Fruit fly (Drosophila melanogaster) whole organism, embryonic: Measurements from ENCODE around the gene CG32554.

Experiments
- Adf1 ChIP-seq: fragments of 200-800 bp; sonication (Bioruptor generic); IDR thresholded peaks from 2 replicates; pipeline ENCODE4 v1.3.6; 2022; ENCODE audit warnings: missing biosample characterization, missing genetic modification characterization
- Awh ChIP-seq: fragments of 200-800 bp; sonication (Bioruptor generic); IDR thresholded peaks from 2 replicates; pipeline ENCODE4, ENCODE4 v1.3.6; 2022; ENCODE audit warnings: missing biosample characterization, missing genetic modification characterization
- Blimp-1 ChIP-seq: fragments of 200-800 bp; sonication (Bioruptor generic); optimal IDR thresholded peaks from 3 replicates; lab custom pipeline; 2018; ENCODE audit warnings: missing biosample characterization, missing genetic modification characterization, mild to moderate bottlenecking, moderate library complexity, missing genetic modification reagents
- CG10321 ChIP-seq: fragments of 200-800 bp; sonication (Bioruptor generic); IDR thresholded peaks from 2 replicates; pipeline ENCODE4 v1.3.6; 2022; ENCODE audit warnings: missing biosample characterization, missing genetic modification characterization
- CG11504 ChIP-seq: fragments of 200-800 bp; sonication (Bioruptor generic); optimal IDR thresholded peaks from 3 replicates; lab custom pipeline; 2019; ENCODE audit warnings: missing biosample characterization, mild to moderate bottlenecking, missing genetic modification characterization, moderate library complexity
- CG12219 ChIP-seq: fragments of 200-800 bp; sonication (Bioruptor generic); optimal IDR thresholded peaks from 3 replicates; lab custom pipeline; 2018; ENCODE audit warnings: missing biosample characterization, mild to moderate bottlenecking, missing genetic modification characterization
- CG12769 ChIP-seq: fragments of 200-800 bp; sonication (Bioruptor generic); optimal IDR thresholded peaks from 2 replicates; lab custom pipeline; 2019; ENCODE audit warnings: missing biosample characterization, mild to moderate bottlenecking, missing genetic modification characterization, moderate library complexity
- CG14860 ChIP-seq: fragments of 200-800 bp; sonication (Bioruptor generic); IDR thresholded peaks from 3 replicates; pipeline ENCODE4 v1.3.6; 2022; ENCODE audit warnings: missing biosample characterization, missing genetic modification characterization; ENCODE audit not compliant: partially characterized antibody
- CG15479 ChIP-seq: fragments of 200-800 bp; sonication (Bioruptor generic); optimal IDR thresholded peaks from 3 replicates; lab custom pipeline; 2019; ENCODE audit warnings: missing biosample characterization, mild to moderate bottlenecking, missing genetic modification characterization, moderate library complexity
- CG17328 ChIP-seq: fragments of 200-800 bp; sonication (Bioruptor generic); IDR thresholded peaks from 2 replicates; pipeline ENCODE4 v1.3.6; 2022; ENCODE audit warnings: missing biosample characterization, missing genetic modification characterization
- CG17385 ChIP-seq: fragments of 200-800 bp; sonication (Bioruptor generic); optimal IDR thresholded peaks from 3 replicates; lab custom pipeline; 2018; ENCODE audit warnings: missing biosample characterization, mild to moderate bottlenecking, missing genetic modification characterization
- CG18599 ChIP-seq: fragments of 200-800 bp; sonication (Bioruptor generic); optimal IDR thresholded peaks from 3 replicates; lab custom pipeline; 2017; ENCODE audit warnings: missing biosample characterization, missing genetic modification characterization, mild to moderate bottlenecking, moderate library complexity, missing genetic modification reagents
- CG2199 ChIP-seq: fragments of 200-800 bp; sonication (Bioruptor generic); IDR thresholded peaks from 3 replicates; pipeline ENCODE4 v1.3.6; 2022; ENCODE audit warnings: missing biosample characterization, missing genetic modification characterization
- CG3281 ChIP-seq: fragments of 200-800 bp; sonication (Bioruptor generic); optimal IDR thresholded peaks from 3 replicates; lab custom pipeline; 2017; ENCODE audit warnings: missing biosample characterization, mild to moderate bottlenecking, missing genetic modification characterization
- CG6175 ChIP-seq: fragments of 200-800 bp; sonication (Bioruptor generic); IDR thresholded peaks from 3 replicates; pipeline ENCODE4 v1.3.6; 2022; ENCODE audit warnings: missing biosample characterization, missing genetic modification characterization
- Eip74EF ChIP-seq, 2 experiments: fragments of 200-800 bp in 1 of 2; fragments of >200 bp in 1 of 2; sonication (Bioruptor generic) in 1 of 2; optimal IDR thresholded peaks; 2 replicates each; lab custom pipeline; 2017 to 2019; ENCODE audit warnings: missing biosample characterization in 2 of 2, missing genetic modification characterization in 2 of 2, mild to moderate bottlenecking in 1 of 2, moderate library complexity in 1 of 2
- Ets97D ChIP-seq: fragments of 200-800 bp; sonication (Bioruptor generic); optimal IDR thresholded peaks from 3 replicates; lab custom pipeline; 2016; ENCODE audit warnings: missing biosample characterization, missing genetic modification characterization
- Hr3 ChIP-seq: fragments of 200-800 bp; sonication (Bioruptor generic); optimal IDR thresholded peaks from 3 replicates; lab custom pipeline; 2016; ENCODE audit warnings: missing biosample characterization, missing genetic modification characterization
- Hr78 ChIP-seq, 2 experiments: fragments of 200-800 bp in 1 of 2; fragments of >200 bp in 1 of 2; sonication (Bioruptor generic) in 1 of 2; optimal IDR thresholded peaks; 2 replicates each; lab custom pipeline; 2017 to 2019; ENCODE audit warnings: missing biosample characterization in 2 of 2, missing genetic modification characterization in 2 of 2, mild to moderate bottlenecking in 1 of 2, moderate library complexity in 1 of 2
- Med ChIP-seq: fragments of 200-800 bp; sonication (Bioruptor generic); peaks from one replicate; lab custom pipeline; 2016; ENCODE audit warnings: missing biosample characterization, missing genetic modification characterization, mild to moderate bottlenecking, inconsistent platforms, moderate library complexity
- NfI ChIP-seq: fragments of 200-800 bp; sonication (Bioruptor generic); optimal IDR thresholded peaks from 3 replicates; lab custom pipeline; 2018; ENCODE audit warnings: missing biosample characterization, mild to moderate bottlenecking, missing genetic modification characterization, moderate library complexity
- Poxn ChIP-seq: fragments of 200-800 bp; sonication (Bioruptor generic); IDR thresholded peaks from 2 replicates; pipeline ENCODE4 v1.3.6; 2022; ENCODE audit warnings: missing biosample characterization, missing genetic modification characterization
- aop ChIP-seq: fragments of 200-800 bp; sonication (Bioruptor generic); IDR thresholded peaks from 2 replicates; pipeline ENCODE4 v1.3.6; 2022; ENCODE audit warnings: missing biosample characterization, missing genetic modification characterization
- az2 ChIP-seq: fragments of 200-800 bp; sonication (Bioruptor generic); optimal IDR thresholded peaks from 3 replicates; lab custom pipeline; 2016; ENCODE audit warnings: missing biosample characterization, missing genetic modification characterization
- bsh ChIP-seq, 2 experiments: fragments of 200-800 bp; sonication (Bioruptor generic); optimal IDR thresholded peaks; 2 replicates each; lab custom pipeline; 2017 to 2018; ENCODE audit warnings: mild to moderate bottlenecking in 2 of 2, missing biosample characterization in 2 of 2, missing genetic modification characterization in 2 of 2, moderate library complexity in 1 of 2
- chinmo ChIP-seq: fragments of 200-800 bp; sonication (Bioruptor generic); IDR thresholded peaks from 4 replicates; pipeline ENCODE4 v1.3.6; 2022; ENCODE audit warnings: missing biosample characterization, missing genetic modification characterization; ENCODE audit not compliant: partially characterized antibody
- chm ChIP-seq: fragments of 200-800 bp; sonication (Bioruptor generic); IDR thresholded peaks from 2 replicates; pipeline ENCODE4 v1.3.6; 2022; ENCODE audit warnings: missing biosample characterization, missing genetic modification characterization
- crol ChIP-seq: fragments of 200-800 bp; sonication (Bioruptor generic); IDR thresholded peaks from 2 replicates; pipeline ENCODE4 v1.3.6; 2022; ENCODE audit warnings: missing biosample characterization, missing genetic modification characterization
- fru ChIP-seq: fragments of >200 bp; optimal IDR thresholded peaks from 2 replicates; lab custom pipeline; 2017
- gem ChIP-seq: fragments of 200-800 bp; sonication (Bioruptor generic); optimal IDR thresholded peaks from 2 replicates; lab custom pipeline; 2019; ENCODE audit warnings: missing biosample characterization, mild to moderate bottlenecking, missing genetic modification characterization, moderate library complexity
- grau ChIP-seq: fragments of 200-800 bp; optimal IDR thresholded peaks from 3 replicates; lab custom pipeline; 2019; ENCODE audit warnings: missing biosample characterization, mild to moderate bottlenecking, missing genetic modification characterization, moderate library complexity
- inv ChIP-seq: fragments of 200-800 bp; sonication (Bioruptor generic); IDR thresholded peaks from 2 replicates; pipeline ENCODE4 v1.3.6; 2022; ENCODE audit warnings: missing biosample characterization, missing genetic modification characterization; ENCODE audit not compliant: partially characterized antibody
- kni ChIP-seq: fragments of 200-800 bp; sonication (Bioruptor generic); optimal IDR thresholded peaks from 3 replicates; lab custom pipeline; 2017; ENCODE audit warnings: mild to moderate bottlenecking, missing biosample characterization, missing genetic modification reagents, missing genetic modification characterization
- lilli ChIP-seq: fragments of 200-800 bp; sonication (Bioruptor generic); optimal IDR thresholded peaks from 3 replicates; lab custom pipeline; 2016; ENCODE audit warnings: missing biosample characterization, missing genetic modification characterization
- pho ChIP-seq: fragments of 200-800 bp; sonication (Bioruptor generic); optimal IDR thresholded peaks from 2 replicates; lab custom pipeline; 2016; ENCODE audit warnings: missing biosample characterization, missing genetic modification characterization
- pros ChIP-seq: fragments of 200-800 bp; sonication (Bioruptor generic); optimal IDR thresholded peaks from 3 replicates; lab custom pipeline; 2019; ENCODE audit warnings: missing biosample characterization, mild to moderate bottlenecking, missing genetic modification characterization, moderate library complexity
- sd ChIP-seq: fragments of 200-800 bp; sonication (Bioruptor generic); optimal IDR thresholded peaks from 3 replicates; lab custom pipeline; 2018; ENCODE audit warnings: missing biosample characterization, mild to moderate bottlenecking, missing genetic modification characterization, moderate library complexity
- sens ChIP-seq: fragments of 200-800 bp; sonication (Bioruptor generic); peaks from one replicate; lab custom pipeline; 2016; ENCODE audit warnings: missing biosample characterization, missing genetic modification characterization
- sob ChIP-seq: fragments of 200-800 bp; sonication (Bioruptor generic); IDR thresholded peaks from 2 replicates; pipeline ENCODE4 v1.3.6; 2022; ENCODE audit warnings: missing biosample characterization, missing genetic modification characterization
- ssp ChIP-seq: fragments of 200-800 bp; sonication (Bioruptor generic); IDR thresholded peaks from 2 replicates; pipeline ENCODE4 v1.3.6; 2022; ENCODE audit warnings: missing biosample characterization, missing genetic modification characterization
- tio ChIP-seq: fragments of 200-800 bp; sonication (Bioruptor generic); optimal IDR thresholded peaks from 2 replicates; lab custom pipeline; 2017; ENCODE audit warnings: missing biosample characterization, missing genetic modification characterization, inconsistent platforms
- trem ChIP-seq: fragments of 200-800 bp; optimal IDR thresholded peaks from 3 replicates; lab custom pipeline; 2019; ENCODE audit warnings: missing biosample characterization, mild to moderate bottlenecking, missing genetic modification characterization, moderate library complexity
- tup ChIP-seq: fragments of 200-800 bp; sonication (Bioruptor generic); optimal IDR thresholded peaks from 2 replicates; lab custom pipeline; 2016; ENCODE audit warnings: missing biosample characterization, mild to moderate bottlenecking, missing genetic modification characterization, moderate library complexity
- vvl ChIP-seq: fragments of 200-800 bp; sonication (Bioruptor generic); IDR thresholded peaks from 2 replicates; pipeline ENCODE4 v1.3.6; 2022; ENCODE audit warnings: missing biosample characterization, missing genetic modification characterization
- z ChIP-seq: fragments of 200-800 bp; sonication (Bioruptor generic); IDR thresholded peaks from 3 replicates; pipeline ENCODE4 v1.3.6; 2022; ENCODE audit warnings: missing biosample characterization, missing genetic modification characterization
- zen ChIP-seq: fragments of 200-800 bp; sonication (Bioruptor generic); optimal IDR thresholded peaks from 3 replicates; lab custom pipeline; 2018; ENCODE audit warnings: missing biosample characterization, mild to moderate bottlenecking, missing genetic modification characterization, moderate library complexity
- zen2 ChIP-seq: fragments of 200-800 bp; sonication (Bioruptor generic); IDR thresholded peaks from 3 replicates; pipeline ENCODE4 v1.3.6; 2022; ENCODE audit warnings: missing biosample characterization, missing genetic modification characterization; ENCODE audit not compliant: partially characterized antibody

The CG32554 gene

DNA sequence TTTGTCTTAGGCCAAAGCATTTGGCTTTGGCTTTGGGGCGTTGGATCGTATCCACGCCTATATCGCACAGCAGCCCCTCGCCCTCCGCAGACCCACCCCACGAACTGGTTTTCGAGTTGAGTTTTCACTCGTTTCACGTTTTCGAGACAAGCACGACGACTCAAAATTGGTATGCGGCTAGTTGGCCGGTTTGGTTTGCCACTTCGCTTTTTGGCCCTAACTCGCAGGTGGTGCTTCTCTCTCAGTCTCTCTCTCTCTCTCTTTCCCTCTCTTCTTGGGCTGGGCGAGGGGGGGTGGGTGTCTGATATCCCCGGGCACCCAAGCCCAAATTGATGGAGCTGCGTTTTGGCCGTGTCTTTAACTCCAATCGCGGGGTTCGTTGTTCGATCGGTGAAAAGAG is 18.5 kb downstream of the CG32554 start (continued):
- TF ChIP-seq vvl (GFP tag; lab: Robert Waterston, UW): peak; percentile 13; the same call in 1 of the 2 replicates
- TF ChIP-seq Ets97D: no peak
- TF ChIP-seq Adf1 (GFP tag; lab: Robert Waterston, UW): no peak
- no peak for TF ChIP-seq zen2
- no peak for TF ChIP-seq aop (GFP tag; lab: Robert Waterston, UW)
- peak; percentile 37 for TF ChIP-seq CG12769 (tag; lab: Kevin White, UChicago)
- TF ChIP-seq CG3281: no peak
- no peak for TF ChIP-seq NfI (GFP tag; lab: Kevin White, UChicago)
- no peak for TF ChIP-seq ssp
- no peak for TF ChIP-seq tup (GFP tag; lab: Kevin White, UChicago)
- no peak for TF ChIP-seq pho (GFP tag; lab: Kevin White, UChicago)
- TF ChIP-seq CG10321: no peak
- TF ChIP-seq inv: no peak
- TF ChIP-seq sd (tag; lab: Kevin White, UChicago): peak; percentile 71
- TF ChIP-seq kni (GFP tag; lab: Kevin White, UChicago): peak; percentile 47
- no peak for TF ChIP-seq lilli (GFP tag; lab: Kevin White, UChicago)
- no peak for TF ChIP-seq CG18599 (GFP tag; lab: Kevin White, UChicago)
- TF ChIP-seq az2 (GFP tag; lab: Kevin White, UChicago): no peak

DNA sequence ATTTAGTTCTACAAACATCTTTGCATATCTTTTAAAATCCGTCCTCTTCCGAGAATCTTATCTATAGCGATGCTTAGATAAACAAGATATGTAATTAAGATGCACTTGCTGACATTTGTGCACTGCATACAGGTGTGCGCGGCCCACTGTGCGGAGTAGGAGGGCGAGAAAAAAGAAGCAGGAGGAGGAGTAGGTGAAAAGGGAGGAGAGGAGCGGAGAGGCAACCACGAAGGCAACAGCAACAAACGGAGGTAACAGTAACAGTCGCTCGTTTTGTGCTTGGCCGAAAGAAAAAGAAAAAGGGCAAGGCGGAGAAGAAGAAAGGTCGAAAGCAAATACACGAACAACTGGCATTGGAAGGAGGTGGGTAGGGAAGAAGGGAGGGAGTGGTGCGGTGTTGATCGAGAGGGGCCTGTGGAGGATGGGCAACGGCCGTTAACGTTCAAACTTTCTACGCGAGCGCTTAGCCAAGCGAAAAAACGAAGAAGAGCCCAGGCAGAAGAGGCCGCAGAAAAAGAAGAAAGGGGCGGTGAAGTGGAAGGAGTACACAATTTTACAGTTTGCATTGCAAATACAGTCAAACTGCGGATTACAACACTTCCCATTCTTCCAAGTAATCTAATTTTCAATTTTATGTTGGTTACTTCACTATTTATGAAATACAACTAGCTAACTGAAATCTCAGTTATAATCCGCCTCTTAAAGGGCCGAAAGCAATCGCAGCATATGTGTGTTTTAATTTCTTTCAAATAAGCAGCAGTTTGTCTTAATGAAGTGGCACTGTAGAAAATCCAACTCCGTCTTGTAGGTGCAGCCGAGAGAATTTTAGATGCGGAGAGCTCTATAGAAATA is 20.1 kb downstream of the CG32554 start:
- TF ChIP-seq CG17328 (GFP tag; lab: Robert Waterston, UW) (no peak), CG17385 (GFP tag; lab: Kevin White, UChicago) (peak; percentile 9), Awh (GFP tag; lab: Robert Waterston, UW) (0 out of 2 replicates have a peak, but pooled peaks have one; percentile 7), CG6175 (no peak), bsh (GFP tag; optimal IDR thresholded peaks at IDR 0.05; lab: Kevin White, UChicago) (peak in 1 of 2 experiments; percentile 18), zen (peak; percentile 36), pros (GFP tag; lab: Kevin White, UChicago) (peak; percentile 93), CG12219 (GFP tag; lab: Kevin White, UChicago) (no peak), Blimp-1 (peak; percentile 5), kni (GFP tag; lab: Kevin White, UChicago) (peak; percentile 75), Poxn (GFP tag; lab: Robert Waterston, UW) (no peak), grau (tag; lab: Kevin White, UChicago) (peak; percentile 84), inv (no peak), Hr78 (GFP tag; optimal IDR thresholded peaks at IDR 0.05; lab: Kevin White, UChicago) (peak in 1 of 2 experiments; percentile 24), chinmo (GFP tag; lab: Robert Waterston, UW) (0 out of 4 replicates have a peak, but pooled peaks have one; percentile 24), z (0 out of 3 replicates have a peak, but pooled peaks have one; percentile 11), CG14860 (GFP tag; lab: Robert Waterston, UW) (no peak), CG11504 (no peak), CG2199 (GFP tag; lab: Robert Waterston, UW) (0 out of 3 replicates have a peak, but pooled peaks have one; percentile 31), crol (GFP tag; lab: Robert Waterston, UW) (peak; percentile 92), gem (tag; lab: Kevin White, UChicago) (peak; percentile 22), sob (GFP tag; lab: Robert Waterston, UW) (no peak), sens (peak; percentile 82), trem (no peak), sd (tag; lab: Kevin White, UChicago) (peak; percentile 33), CG15479 (GFP tag; lab: Kevin White, UChicago) (peak; percentile 55), Med (GFP tag; lab: Kevin White, UChicago) (peak; percentile 71), Hr3 (no peak), fru (lab: Kevin White, UChicago) (no peak), chm (GFP tag; lab: Robert Waterston, UW) (no peak), Eip74EF (GFP tag; optimal IDR thresholded peaks at IDR 0.05; lab: Kevin White, UChicago) (no peak), tio (GFP tag; lab: Kevin White, UChicago) (peak; percentile 3)
